Fruit fly (Drosophila melanogaster) S2 (cell line): ENCODE data around the gene CG18265.

Experiments used
- CG8478 ChIP-seq: fragments of >200 bp; optimal IDR thresholded peaks from 2 replicates; lab custom pipeline; 2018
- CTCF ChIP-seq, 2 experiments: fragments of >200 bp; optimal IDR thresholded peaks; 2 replicates each; lab custom pipeline; 2018

DNA sequence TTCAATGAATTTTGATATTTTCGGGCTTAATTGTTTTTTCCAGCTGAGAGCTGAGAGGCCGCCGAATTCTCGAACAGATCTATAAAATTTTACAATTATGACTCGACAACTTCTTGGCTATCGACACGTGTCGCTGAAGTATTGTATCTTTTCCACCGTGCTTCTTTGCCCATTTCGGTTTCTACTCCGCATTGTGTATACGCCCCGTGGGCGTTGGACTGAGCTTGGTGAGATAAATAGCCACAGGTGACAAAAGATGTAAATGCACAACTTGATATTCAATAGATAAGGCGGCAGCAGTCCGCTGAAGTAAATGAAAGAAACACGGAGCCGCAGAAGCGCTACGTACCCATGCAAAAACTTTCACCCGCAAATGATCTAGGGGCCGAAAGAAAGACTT is 54.1 kb downstream of the CG18265 start:
- TF ChIP-seq CTCF (optimal IDR thresholded peaks at IDR 0.05; lab: Kevin White, UChicago) (no peak), CG8478 (lab: Kevin White, UChicago) (no peak)
